Fruit fly (Drosophila melanogaster) whole organism, pupa: ENCODE measurements around the gene CG2120.

Source experiments
- CG12605 ChIP-seq: fragments of 200-800 bp; sonication (Bioruptor generic); IDR thresholded peaks from 2 replicates; pipeline ENCODE4 v1.3.6; 2022; ENCODE audit warnings: missing biosample characterization, missing genetic modification characterization
- CG13204 ChIP-seq: fragments of 200-800 bp; sonication (Bioruptor generic); optimal IDR thresholded peaks from 2 replicates; lab custom pipeline; 2018; ENCODE audit warnings: missing biosample characterization, mild to moderate bottlenecking, missing genetic modification characterization, moderate library complexity
- Ets98B ChIP-seq: fragments of 200-800 bp; sonication (Bioruptor generic); IDR thresholded peaks from 2 replicates; pipeline ENCODE4 v1.3.6; 2022; ENCODE audit warnings: missing biosample characterization, missing genetic modification characterization
- Pif1A ChIP-seq: fragments of 200-800 bp; sonication (Bioruptor generic); optimal IDR thresholded peaks from 3 replicates; lab custom pipeline; 2016; ENCODE audit warnings: missing biosample characterization, missing genetic modification characterization
- fd96Ca ChIP-seq: fragments of 200-800 bp; sonication (Bioruptor generic); IDR thresholded peaks from 3 replicates; pipeline ENCODE4 v1.3.6; 2022; ENCODE audit warnings: missing biosample characterization, missing genetic modification characterization

DNA sequence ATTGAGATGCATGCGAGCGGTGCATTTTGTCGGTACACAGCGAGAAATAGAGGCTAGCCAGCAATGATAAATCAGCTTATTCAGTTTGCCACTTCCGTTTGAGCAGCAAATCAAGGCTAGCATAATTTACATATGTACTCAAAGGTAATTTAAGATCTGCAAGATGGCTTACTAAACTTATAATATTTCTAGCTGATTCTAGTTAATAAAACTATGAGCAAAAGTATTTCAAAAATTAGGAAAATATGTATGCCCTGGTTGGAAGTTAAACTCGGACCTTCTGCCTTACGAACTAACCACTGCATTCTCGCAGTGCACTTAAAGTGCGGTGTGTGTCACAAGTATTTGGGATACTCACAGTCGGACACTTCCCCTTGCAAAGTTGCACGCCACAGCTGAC, 12.8 kb upstream of the CG2120 start:
- TF ChIP-seq Pif1A (GFP tag; lab: Kevin White, UChicago) (peak; percentile 38), CG12605 (GFP tag; lab: Robert Waterston, UW) (peak; percentile 18), Ets98B (GFP tag; lab: Robert Waterston, UW) (0 out of 2 replicates have a peak, but pooled peaks have one; percentile 40), CG13204 (no peak), fd96Ca (GFP tag; lab: Robert Waterston, UW) (peak; percentile 57; the same call in 2 of the 3 replicates)
